Fruit fly (Drosophila melanogaster) whole organism, embryonic: ENCODE data around the gene CG6287.
A peak's percentile ranks its signal among the peaks of the same experiment; 100 is the strongest.

Experiments
- ATbp ChIP-seq: fragments of 200-800 bp; sonication (Bioruptor generic); optimal IDR thresholded peaks from 2 replicates; lab custom pipeline; 2017; ENCODE audit warnings: missing biosample characterization, mild to moderate bottlenecking, missing genetic modification characterization, missing genetic modification reagents
- CG1024 ChIP-seq: fragments of 200-800 bp; sonication (Bioruptor generic); IDR thresholded peaks from 2 replicates; pipeline ENCODE4 v1.3.6; 2022; ENCODE audit warnings: missing biosample characterization, missing genetic modification characterization
- CG10267 ChIP-seq: fragments of 200-800 bp; sonication (Bioruptor generic); optimal IDR thresholded peaks from 2 replicates; lab custom pipeline; 2018; ENCODE audit warnings: missing biosample characterization, mild to moderate bottlenecking, missing genetic modification characterization, moderate library complexity
- CG10462 ChIP-seq: fragments of 200-800 bp; sonication (Bioruptor generic); optimal IDR thresholded peaks from 2 replicates; lab custom pipeline; 2016; ENCODE audit warnings: missing biosample characterization, missing genetic modification characterization
- CG12769 ChIP-seq: fragments of 200-800 bp; sonication (Bioruptor generic); optimal IDR thresholded peaks from 2 replicates; lab custom pipeline; 2019; ENCODE audit warnings: missing biosample characterization, mild to moderate bottlenecking, missing genetic modification characterization, moderate library complexity
- CG13894 ChIP-seq: fragments of 200-800 bp; sonication (Bioruptor generic); optimal IDR thresholded peaks from 3 replicates; lab custom pipeline; 2018; ENCODE audit warnings: missing biosample characterization, mild to moderate bottlenecking, missing genetic modification characterization, moderate library complexity
- CG14710 ChIP-seq: fragments of 200-800 bp; sonication (Bioruptor generic); optimal IDR thresholded peaks from 3 replicates; lab custom pipeline; 2019; ENCODE audit warnings: missing biosample characterization, mild to moderate bottlenecking, missing genetic modification characterization, moderate library complexity
- CG1602 ChIP-seq: fragments of 200-800 bp; sonication (Bioruptor generic); optimal IDR thresholded peaks from 3 replicates; lab custom pipeline; 2016; ENCODE audit warnings: missing biosample characterization, missing genetic modification characterization
- CG16813 ChIP-seq: fragments of 200-800 bp; sonication (Bioruptor generic); IDR thresholded peaks from 3 replicates; pipeline ENCODE4 v1.3.6; 2022; ENCODE audit warnings: missing biosample characterization, missing genetic modification characterization; ENCODE audit not compliant: partially characterized antibody
- CG18262 ChIP-seq: fragments of 200-800 bp; optimal IDR thresholded peaks from 3 replicates; lab custom pipeline; 2019; ENCODE audit warnings: missing biosample characterization, mild to moderate bottlenecking, missing genetic modification characterization, moderate library complexity
- CG18764 ChIP-seq: fragments of 200-800 bp; sonication (Bioruptor generic); optimal IDR thresholded peaks from 3 replicates; lab custom pipeline; 2016; ENCODE audit warnings: missing biosample characterization, missing genetic modification characterization
- CG2120 ChIP-seq: fragments of 200-800 bp; sonication (Bioruptor generic); optimal IDR thresholded peaks from 3 replicates; lab custom pipeline; 2016; ENCODE audit warnings: missing biosample characterization, missing genetic modification characterization
- CG3163 ChIP-seq: fragments of 200-800 bp; sonication (Bioruptor generic); optimal IDR thresholded peaks from 3 replicates; lab custom pipeline; 2016; ENCODE audit warnings: missing biosample characterization, missing genetic modification characterization
- CG34376 ChIP-seq: fragments of 200-800 bp; sonication (Bioruptor generic); optimal IDR thresholded peaks from 2 replicates; lab custom pipeline; 2018; ENCODE audit warnings: missing biosample characterization, mild to moderate bottlenecking, missing genetic modification characterization
- CG4282 ChIP-seq: fragments of 200-800 bp; sonication (Bioruptor generic); optimal IDR thresholded peaks from 2 replicates; lab custom pipeline; 2016; ENCODE audit warnings: missing biosample characterization, missing genetic modification characterization
- CG5180 ChIP-seq: fragments of 200-800 bp; sonication (Bioruptor generic); optimal IDR thresholded peaks from 3 replicates; lab custom pipeline; 2017; ENCODE audit warnings: missing biosample characterization, missing genetic modification characterization, mild to moderate bottlenecking, moderate library complexity, missing genetic modification reagents
- CG6254 ChIP-seq: fragments of 200-800 bp; sonication (Bioruptor generic); optimal IDR thresholded peaks from 3 replicates; lab custom pipeline; 2017; ENCODE audit warnings: mild to moderate bottlenecking, missing biosample characterization, missing genetic modification reagents, missing genetic modification characterization
- CG6689 ChIP-seq: fragments of 200-800 bp; sonication (Bioruptor generic); IDR thresholded peaks from 2 replicates; pipeline ENCODE4 v1.3.6; 2022; ENCODE audit warnings: missing biosample characterization, missing genetic modification characterization
- CG6765 ChIP-seq: fragments of 200-800 bp; sonication (Bioruptor generic); optimal IDR thresholded peaks from 3 replicates; lab custom pipeline; 2017; ENCODE audit warnings: missing biosample characterization, mild to moderate bottlenecking, missing genetic modification characterization
- CG9437 ChIP-seq: fragments of 200-800 bp; sonication (Bioruptor generic); optimal IDR thresholded peaks from 2 replicates; lab custom pipeline; 2018; ENCODE audit warnings: missing biosample characterization, mild to moderate bottlenecking, missing genetic modification characterization
- Ets97D ChIP-seq: fragments of 200-800 bp; sonication (Bioruptor generic); optimal IDR thresholded peaks from 3 replicates; lab custom pipeline; 2016; ENCODE audit warnings: missing biosample characterization, missing genetic modification characterization
- Fer1 ChIP-seq: fragments of 200-800 bp; sonication (Bioruptor generic); optimal IDR thresholded peaks from 2 replicates; lab custom pipeline; 2017; ENCODE audit warnings: missing biosample characterization, mild to moderate bottlenecking, missing genetic modification characterization
- Fer3 ChIP-seq: fragments of 200-800 bp; sonication (Bioruptor generic); optimal IDR thresholded peaks from 2 replicates; lab custom pipeline; 2018; ENCODE audit warnings: missing biosample characterization, mild to moderate bottlenecking, missing genetic modification characterization, moderate library complexity
- Lim3 ChIP-seq: fragments of 200-800 bp; sonication (Bioruptor generic); IDR thresholded peaks from 2 replicates; pipeline ENCODE4 v1.3.6; 2022; ENCODE audit warnings: missing biosample characterization, missing genetic modification characterization
- Nf-YB ChIP-seq: fragments of 200-800 bp; sonication (Bioruptor generic); optimal IDR thresholded peaks from 3 replicates; lab custom pipeline; 2019; ENCODE audit warnings: missing biosample characterization, mild to moderate bottlenecking, missing genetic modification characterization, moderate library complexity
- Trl ChIP-seq, 3 experiments: fragments of >200 bp in 2 of 3; fragments of 200-800 bp in 1 of 3; sonication (Bioruptor generic) in 1 of 3; optimal IDR thresholded peaks; 2 replicates in 1 of 3; 3 replicates in 2 of 3; lab custom pipeline; 2016 to 2017; ENCODE audit warnings: missing biosample characterization in 1 of 3, missing genetic modification characterization in 1 of 3
- Xbp1 ChIP-seq: fragments of 200-800 bp; sonication (Bioruptor generic); optimal IDR thresholded peaks from 3 replicates; lab custom pipeline; 2016; ENCODE audit warnings: missing biosample characterization, mild to moderate bottlenecking, missing genetic modification characterization
- al ChIP-seq: fragments of 200-800 bp; sonication (Bioruptor generic); IDR thresholded peaks from 2 replicates; pipeline ENCODE4 v1.3.6; 2022; ENCODE audit warnings: missing biosample characterization, missing genetic modification characterization
- ara ChIP-seq: fragments of 200-800 bp; sonication (Bioruptor generic); IDR thresholded peaks from 2 replicates; pipeline ENCODE4 v1.3.6; 2022; ENCODE audit warnings: missing biosample characterization, missing genetic modification characterization
- cad ChIP-seq: fragments of >200 bp; optimal IDR thresholded peaks from 2 replicates; lab custom pipeline; 2017; ENCODE audit warnings: missing biosample characterization, missing genetic modification characterization
- dati ChIP-seq: fragments of 200-800 bp; sonication (Bioruptor generic); IDR thresholded peaks from 2 replicates; pipeline ENCODE4 v1.3.6; 2022; ENCODE audit warnings: missing biosample characterization, missing genetic modification characterization
- eve ChIP-seq, 2 experiments: fragments of >200 bp; optimal IDR thresholded peaks; 2 replicates each; lab custom pipeline; 2017; ENCODE audit warnings: missing biosample characterization in 2 of 2, missing genetic modification characterization in 2 of 2
- gcm2 ChIP-seq: fragments of 200-800 bp; sonication (Bioruptor generic); optimal IDR thresholded peaks from 2 replicates; lab custom pipeline; 2016; ENCODE audit warnings: missing biosample characterization, missing genetic modification characterization
- grn ChIP-seq: fragments of 200-800 bp; sonication (Bioruptor generic); optimal IDR thresholded peaks from 3 replicates; lab custom pipeline; 2017; ENCODE audit warnings: missing biosample characterization, missing genetic modification characterization
- gsb-n ChIP-seq: fragments of 200-800 bp; sonication (Bioruptor generic); optimal IDR thresholded peaks from 3 replicates; lab custom pipeline; 2018; ENCODE audit warnings: missing biosample characterization, mild to moderate bottlenecking, missing genetic modification characterization
- hb ChIP-seq: fragments of 200-800 bp; sonication (Bioruptor generic); IDR thresholded peaks from 3 replicates; pipeline ENCODE4 v1.3.6; 2022; ENCODE audit warnings: missing biosample characterization, missing genetic modification characterization; ENCODE audit not compliant: partially characterized antibody
- jigr1 ChIP-seq: fragments of 200-800 bp; sonication (Bioruptor generic); IDR thresholded peaks from 3 replicates; pipeline ENCODE4 v1.3.6; 2022; ENCODE audit warnings: missing biosample characterization, missing genetic modification characterization
- jumu ChIP-seq: fragments of 200-800 bp; sonication (Bioruptor generic); optimal IDR thresholded peaks from 3 replicates; lab custom pipeline; 2016; ENCODE audit warnings: missing biosample characterization, missing genetic modification characterization
- lab ChIP-seq: fragments of 200-800 bp; sonication (Bioruptor generic); optimal IDR thresholded peaks from 3 replicates; lab custom pipeline; 2017; ENCODE audit warnings: missing biosample characterization, missing genetic modification characterization, mild to moderate bottlenecking, moderate library complexity, missing genetic modification reagents
- nmo ChIP-seq: fragments of 200-800 bp; sonication (Bioruptor generic); optimal IDR thresholded peaks from 2 replicates; lab custom pipeline; 2018; ENCODE audit warnings: missing biosample characterization, mild to moderate bottlenecking, missing genetic modification characterization, moderate library complexity
- repo ChIP-seq: fragments of 200-800 bp; sonication (Bioruptor generic); optimal IDR thresholded peaks from 2 replicates; lab custom pipeline; 2016; ENCODE audit warnings: missing biosample characterization, missing genetic modification characterization
- run ChIP-seq: fragments of 200-800 bp; sonication (Bioruptor generic); optimal IDR thresholded peaks from 3 replicates; lab custom pipeline; 2018; ENCODE audit warnings: missing biosample characterization, mild to moderate bottlenecking, missing genetic modification characterization
- schlank ChIP-seq: fragments of 200-800 bp; sonication (Bioruptor generic); optimal IDR thresholded peaks from 2 replicates; lab custom pipeline; 2018; ENCODE audit warnings: missing biosample characterization, mild to moderate bottlenecking, missing genetic modification characterization
- shn ChIP-seq: fragments of 200-800 bp; sonication (Bioruptor generic); optimal IDR thresholded peaks from 3 replicates; lab custom pipeline; 2016; ENCODE audit warnings: missing biosample characterization, missing genetic modification characterization
- sr ChIP-seq: fragments of 200-800 bp; sonication (Bioruptor generic); IDR thresholded peaks from 3 replicates; pipeline ENCODE4 v1.3.6; 2022; ENCODE audit warnings: missing biosample characterization, missing genetic modification characterization
- stc ChIP-seq: fragments of 200-800 bp; sonication (Bioruptor generic); IDR thresholded peaks from 2 replicates; pipeline ENCODE4 v1.3.6; 2022; ENCODE audit warnings: missing biosample characterization, missing genetic modification characterization
- tll ChIP-seq, 2 experiments: fragments of 200-800 bp in 1 of 2; fragments of >200 bp in 1 of 2; sonication (Bioruptor generic) in 1 of 2; optimal IDR thresholded peaks; 2 replicates each; lab custom pipeline; 2017 to 2019; ENCODE audit warnings: missing biosample characterization in 2 of 2, missing genetic modification characterization in 2 of 2, mild to moderate bottlenecking in 1 of 2, moderate library complexity in 1 of 2
- twi ChIP-seq: fragments of 200-800 bp; optimal IDR thresholded peaks from 2 replicates; lab custom pipeline; 2019; ENCODE audit warnings: missing biosample characterization, mild to moderate bottlenecking, missing genetic modification characterization, moderate library complexity
- unc-4 ChIP-seq: fragments of 200-800 bp; sonication (Bioruptor generic); IDR thresholded peaks from 2 replicates; pipeline ENCODE4 v1.3.6; 2022; ENCODE audit warnings: missing biosample characterization, missing genetic modification characterization; ENCODE audit not compliant: partially characterized antibody
- vnd ChIP-seq: fragments of 200-800 bp; sonication (Bioruptor generic); IDR thresholded peaks from 3 replicates; pipeline ENCODE4 v1.3.6; 2022; ENCODE audit warnings: missing biosample characterization, missing genetic modification characterization; ENCODE audit not compliant: partially characterized antibody

CG6287 gene

DNA sequence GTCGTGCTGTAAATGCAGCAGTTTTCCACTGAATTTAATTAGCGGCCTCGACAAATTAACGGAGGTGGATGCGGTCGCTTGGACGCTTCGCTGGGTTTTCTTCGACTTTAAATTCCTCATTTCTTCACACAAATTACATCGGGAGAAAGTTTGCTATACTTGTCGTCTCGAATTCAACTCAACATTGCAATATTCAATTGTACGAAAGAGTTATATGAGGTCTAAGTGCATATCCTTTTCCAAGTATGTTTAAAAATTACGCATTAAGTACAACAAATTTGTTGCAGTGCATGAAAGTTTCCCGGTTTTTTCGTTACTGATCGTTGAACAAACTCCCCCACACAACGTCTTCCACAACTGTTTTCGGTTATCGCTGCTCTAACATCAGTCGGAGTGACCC, 37.2 kb upstream of the CG6287 start (continued):
- TF ChIP-seq CG18764 (GFP tag; lab: Kevin White, UChicago) (no peak), Fer3 (no peak), CG1024 (GFP tag; lab: Robert Waterston, UW) (no peak), gcm2 (GFP tag; lab: Kevin White, UChicago) (no peak), eve (GFP tag; optimal IDR thresholded peaks at IDR 0.05; lab: Kevin White, UChicago) (peak in 1 of 2 experiments; percentile 75), nmo (GFP tag; lab: Kevin White, UChicago) (peak; percentile 57), jigr1 (no peak), ATbp (GFP tag; lab: Kevin White, UChicago) (peak; percentile 84), repo (GFP tag; lab: Kevin White, UChicago) (no peak), CG6689 (GFP tag; lab: Robert Waterston, UW) (peak; percentile 75), ara (peak; percentile 74), twi (peak; percentile 44), gsb-n (tag; lab: Kevin White, UChicago) (peak; percentile 84), CG13894 (tag; lab: Kevin White, UChicago) (no peak), CG12769 (tag; lab: Kevin White, UChicago) (peak; percentile 57), tll (GFP tag; optimal IDR thresholded peaks at IDR 0.05; lab: Kevin White, UChicago) (no peak), CG5180 (GFP tag; lab: Kevin White, UChicago) (no peak), Ets97D (GFP tag; lab: Kevin White, UChicago) (no peak), vnd (no peak), sr (no peak), CG18262 (tag; lab: Kevin White, UChicago) (peak; percentile 72), unc-4 (GFP tag; lab: Robert Waterston, UW) (no peak), CG2120 (GFP tag; lab: Kevin White, UChicago) (no peak), Trl (optimal IDR thresholded peaks at IDR 0.05; lab: Kevin White, UChicago) (no peak), Trl (GFP tag; optimal IDR thresholded peaks at IDR 0.05; lab: Kevin White, UChicago) (no peak), CG4282 (GFP tag; lab: Kevin White, UChicago) (no peak), grn (GFP tag; lab: Kevin White, UChicago) (no peak), CG16813 (GFP tag; lab: Robert Waterston, UW) (no peak), CG3163 (GFP tag; lab: Kevin White, UChicago) (peak; percentile 3), Lim3 (GFP tag; lab: Robert Waterston, UW) (no peak), run (tag; lab: Kevin White, UChicago) (peak; percentile 4), stc (GFP tag; lab: Robert Waterston, UW) (peak; percentile 50; the same call in 1 of the 2 replicates), CG6254 (GFP tag; lab: Kevin White, UChicago) (peak; percentile 20), lab (GFP tag; lab: Kevin White, UChicago) (no peak), hb (no peak), CG1602 (GFP tag; lab: Kevin White, UChicago) (peak; percentile 30), CG10267 (tag; lab: Kevin White, UChicago) (peak; percentile 36), CG9437 (GFP tag; lab: Kevin White, UChicago) (peak; percentile 45), CG34376 (no peak), Xbp1 (GFP tag; lab: Kevin White, UChicago) (peak; percentile 77), jumu (GFP tag; lab: Kevin White, UChicago) (no peak), Fer1 (GFP tag; lab: Kevin White, UChicago) (no peak), al (GFP tag; lab: Robert Waterston, UW) (no peak), dati (GFP tag; lab: Robert Waterston, UW) (peak; percentile 28; the same call in 1 of the 2 replicates), shn (GFP tag; lab: Kevin White, UChicago) (peak; percentile 34), CG10462 (GFP tag; lab: Kevin White, UChicago) (peak; percentile 37), schlank (tag; lab: Kevin White, UChicago) (no peak), cad (GFP tag; lab: Kevin White, UChicago) (no peak), CG14710 (tag; lab: Kevin White, UChicago) (peak; percentile 55), Nf-YB (GFP tag; lab: Kevin White, UChicago) (peak; percentile 32), CG6765 (GFP tag; lab: Kevin White, UChicago) (no peak)
